Fruit fly (Drosophila melanogaster): ENCODE results near the gene CG33502.
"Not testable (repeated sequence)": the region's sequence is repeated elsewhere in the genome, so short reads cannot be mapped to it uniquely, and the experiment has no call there.

DNA sequence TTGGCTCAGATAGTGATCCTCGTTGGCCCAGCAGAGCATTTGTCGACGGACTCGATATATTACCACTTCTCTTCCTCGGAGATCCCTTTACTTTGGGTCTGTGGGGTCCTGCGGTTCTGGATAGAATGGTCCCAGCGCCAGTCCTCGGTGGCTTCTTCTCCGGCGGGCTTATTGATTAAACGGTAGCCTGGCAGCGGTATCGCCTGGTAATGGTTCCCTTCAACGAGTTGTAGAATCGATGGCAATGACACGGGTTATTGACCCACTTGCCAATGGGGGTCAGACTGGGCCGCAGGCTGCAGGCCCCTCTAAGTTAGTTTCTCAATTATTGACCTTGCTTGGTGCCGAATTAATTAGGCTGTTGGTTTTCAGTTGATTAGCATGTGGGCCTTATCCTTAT is 2.5 kb downstream of the CG33502 start, which contains the start of gene CG17450:
- not testable (repeated sequence) for TF ChIP-seq EcR (GFP tag; optimal IDR thresholded peaks at IDR 0.05); D1 (tag; optimal IDR thresholded peaks at IDR 0.05); CG8301 (tag; optimal IDR thresholded peaks at IDR 0.05); Ets98B (GFP tag; IDR thresholded peaks at IDR 0.05); CG17806 (tag; optimal IDR thresholded peaks at IDR 0.05); CG32121 (GFP tag; IDR thresholded peaks at IDR 0.05); rn (GFP tag; IDR thresholded peaks at IDR 0.05); CG9948 (tag; optimal IDR thresholded peaks at IDR 0.05); CG8159 (tag; optimal IDR thresholded peaks at IDR 0.05); Pif1B (GFP tag; optimal IDR thresholded peaks at IDR 0.05); CG34367 (tag; optimal IDR thresholded peaks at IDR 0.05); Snoo (tag; optimal IDR thresholded peaks at IDR 0.05); fd96Ca (GFP tag; IDR thresholded peaks at IDR 0.05); CG4496 (GFP tag; IDR thresholded peaks at IDR 0.05)
